Fruit fly (Drosophila melanogaster): ENCODE results near the gene Ssl2.

Ssl2 gene

dm6 chr3R:28985887-28986286, 46.6 kb downstream of the Ssl2 start:
- TF ChIP-seq ey (GFP tag; optimal IDR thresholded peaks at IDR 0.05) (no peak), Dfd (GFP tag; optimal IDR thresholded peaks at IDR 0.05) (no peak), h (GFP tag; optimal IDR thresholded peaks at IDR 0.05) (peak; percentile 1), Hr78 (GFP tag; optimal IDR thresholded peaks at IDR 0.05) (no peak), Sp1 (GFP tag; optimal IDR thresholded peaks at IDR 0.05) (peak; percentile 11), br (GFP tag; optimal IDR thresholded peaks at IDR 0.05) (no peak), rgr (GFP tag; optimal IDR thresholded peaks at IDR 0.05) (no peak), Myc (optimal IDR thresholded peaks at IDR 0.05) (no peak)
